Worm (Caenorhabditis elegans) whole organism, L4 larva: ENCODE measurements around the gene del-10.
A peak's percentile ranks its signal among the peaks of the same experiment; 100 is the strongest.

Source experiments
- D1046.2 ChIP-seq: fragments of 200-800 bp; sonication (Bioruptor generic); IDR thresholded peaks from 2 replicates; pipeline ENCODE4 v1.3.6; 2022; ENCODE audit warnings: missing genetic modification characterization, missing compliant biosample characterization
- F49E8.2 ChIP-seq: sonication (generic microtip); optimal IDR thresholded peaks from 2 replicates; lab custom pipeline; 2016; ENCODE audit warnings: missing compliant biosample characterization, mild to moderate bottlenecking, missing genetic modification characterization, borderline replicate concordance
- Y105C5A.15 ChIP-seq: fragments of 200-800 bp; sonication (Bioruptor generic); IDR thresholded peaks from 2 replicates; pipeline ENCODE4 v1.3.6; 2022; ENCODE audit warnings: missing genetic modification characterization, missing compliant biosample characterization
- Y48G9A.11 ChIP-seq: fragments of 200-800 bp; sonication (Bioruptor generic); IDR thresholded peaks from 2 replicates; pipeline ENCODE4 v1.3.6; 2022; ENCODE audit warnings: missing genetic modification reagents, missing genetic modification characterization, missing compliant biosample characterization
- Y5F2A.4 ChIP-seq: fragments of 200-800 bp; sonication (Bioruptor generic); optimal IDR thresholded peaks from 2 replicates; lab custom pipeline; 2018; ENCODE audit warnings: mild to moderate bottlenecking, missing genetic modification characterization, missing compliant biosample characterization
- ZK337.2 ChIP-seq: fragments of 200-800 bp; sonication (Bioruptor generic); IDR thresholded peaks from 2 replicates; pipeline ENCODE4 v1.3.6; 2022; ENCODE audit warnings: missing genetic modification reagents, missing genetic modification characterization, missing compliant biosample characterization
- ZK546.5 ChIP-seq, 2 experiments: sonication (generic microtip); optimal IDR thresholded peaks; 2 replicates each; lab custom pipeline; 2017; ENCODE audit warnings: missing biosample characterization in 2 of 2, missing genetic modification characterization in 2 of 2
- arid-1 ChIP-seq: fragments of 200-800 bp; sonication (Bioruptor generic); conservative IDR thresholded peaks from 2 replicates; pipeline ENCODE4 v1.3.6; 2022; ENCODE audit warnings: missing genetic modification reagents, missing genetic modification characterization, missing compliant biosample characterization
- attf-4 ChIP-seq: sonication (generic microtip); optimal IDR thresholded peaks from 3 replicates; lab custom pipeline; 2017; ENCODE audit warnings: missing biosample characterization, missing genetic modification characterization
- daf-12 ChIP-seq: fragments of 150-350 bp; optimal IDR thresholded peaks from 2 replicates; lab custom pipeline; 2014; ENCODE audit warnings: missing biosample characterization, missing genetic modification reagents, missing genetic modification characterization
- daf-16 ChIP-seq, 3 experiments: sonication (generic microtip); optimal IDR thresholded peaks; 2 replicates each; lab custom pipeline; 2016 to 2017; ENCODE audit warnings: missing genetic modification characterization in 3 of 3, missing genetic modification reagents in 3 of 3, mild to moderate bottlenecking in 2 of 3, missing compliant biosample characterization in 2 of 3, missing biosample characterization in 1 of 3, moderate library complexity in 1 of 3
- dmd-6 ChIP-seq: fragments of 200-800 bp; sonication (Bioruptor generic); IDR thresholded peaks from 2 replicates; pipeline ENCODE4 v1.3.6; 2022; ENCODE audit warnings: missing genetic modification reagents, missing genetic modification characterization, missing compliant biosample characterization
- dmd-8 ChIP-seq: fragments of 200-800 bp; sonication (Bioruptor generic); IDR thresholded peaks from 2 replicates; pipeline ENCODE4 v1.3.6; 2022; ENCODE audit warnings: missing genetic modification characterization, missing compliant biosample characterization
- fkh-10 ChIP-seq: fragments of 150-350 bp; optimal IDR thresholded peaks from 2 replicates; lab custom pipeline; 2014; ENCODE audit warnings: missing biosample characterization, missing genetic modification reagents, missing genetic modification characterization
- hlh-30 ChIP-seq: sonication (generic microtip); optimal IDR thresholded peaks from 2 replicates; lab custom pipeline; 2017; ENCODE audit warnings: antibody characterized with exemption, mild to moderate bottlenecking, missing genetic modification characterization, missing compliant biosample characterization; ENCODE audit not compliant: insufficient read depth
- hmg-1.1 ChIP-seq: fragments of 200-800 bp; sonication (Bioruptor generic); IDR thresholded peaks from 2 replicates; pipeline ENCODE4 v1.3.6; 2022; ENCODE audit warnings: missing genetic modification reagents, missing genetic modification characterization, missing compliant biosample characterization
- jun-1 ChIP-seq: fragments of 150-350 bp; optimal IDR thresholded peaks from 2 replicates; lab custom pipeline; 2014; ENCODE audit warnings: missing biosample characterization, missing genetic modification reagents, missing genetic modification characterization
- lim-7 ChIP-seq: fragments of 200-800 bp; sonication (Bioruptor generic); IDR thresholded peaks from 2 replicates; pipeline ENCODE4 v1.3.6; 2022; ENCODE audit warnings: missing genetic modification characterization, missing compliant biosample characterization
- lin-38 ChIP-seq: fragments of 200-800 bp; sonication (Bioruptor generic); IDR thresholded peaks from 2 replicates; pipeline ENCODE4 v1.3.6; 2022; ENCODE audit warnings: missing genetic modification reagents, missing genetic modification characterization, missing compliant biosample characterization
- lir-3 ChIP-seq: sonication (generic microtip); optimal IDR thresholded peaks from 2 replicates; lab custom pipeline; 2016; ENCODE audit warnings: mild to moderate bottlenecking, missing genetic modification characterization, missing compliant biosample characterization
- lsy-2 ChIP-seq, 2 experiments: fragments of 150-350 bp in 1 of 2; sonication (generic microtip) in 1 of 2; optimal IDR thresholded peaks; 2 replicates each; lab custom pipeline; 2014 to 2017; ENCODE audit warnings: missing biosample characterization in 2 of 2, missing genetic modification characterization in 2 of 2
- madf-5 ChIP-seq, 2 experiments: fragments of 200-800 bp; sonication (Bioruptor generic); IDR thresholded peaks; 2 replicates each; pipeline ENCODE4 v1.3.6; 2022; ENCODE audit warnings: missing compliant biosample characterization in 2 of 2, missing genetic modification characterization in 2 of 2
- mdl-1 ChIP-seq, 2 experiments: fragments of 150-350 bp in 1 of 2; sonication (generic microtip) in 1 of 2; optimal IDR thresholded peaks; 2 replicates each; lab custom pipeline; 2014 to 2017; ENCODE audit warnings: missing biosample characterization in 2 of 2, missing genetic modification characterization in 2 of 2
- mep-1 ChIP-seq: fragments of 150-350 bp; sonication (generic microtip); optimal IDR thresholded peaks from 3 replicates; lab custom pipeline; 2014; ENCODE audit warnings: missing biosample characterization, missing genetic modification characterization
- mes-2 ChIP-seq: sonication (generic microtip); optimal IDR thresholded peaks from 2 replicates; lab custom pipeline; 2016; ENCODE audit warnings: missing genotype, mild to moderate bottlenecking, missing genetic modification characterization, missing compliant biosample characterization; ENCODE audit not compliant: poor library complexity, severe bottlenecking
- mxl-3 ChIP-seq: fragments of 200-800 bp; sonication (Bioruptor generic); optimal IDR thresholded peaks from 2 replicates; lab custom pipeline; 2018; ENCODE audit warnings: mild to moderate bottlenecking, missing genetic modification characterization, missing compliant biosample characterization
- nhr-10 ChIP-seq: fragments of 150-350 bp; optimal IDR thresholded peaks from 2 replicates; lab custom pipeline; 2014; ENCODE audit warnings: missing biosample characterization, missing genetic modification characterization
- nhr-102 ChIP-seq: sonication (generic microtip); optimal IDR thresholded peaks from 2 replicates; lab custom pipeline; 2016; ENCODE audit warnings: mild to moderate bottlenecking, missing genetic modification characterization, moderate library complexity, missing compliant biosample characterization
- nhr-11 ChIP-seq: fragments of 150-350 bp; optimal IDR thresholded peaks from 2 replicates; lab custom pipeline; 2014; ENCODE audit warnings: missing biosample characterization, missing genetic modification characterization
- nhr-25 ChIP-seq: sonication (generic microtip); optimal IDR thresholded peaks from 2 replicates; lab custom pipeline; 2017; ENCODE audit warnings: missing genetic modification characterization, mild to moderate bottlenecking, missing compliant biosample characterization, antibody characterized with exemption, moderate library complexity, borderline replicate concordance; ENCODE audit not compliant: insufficient read depth
- nhr-6 ChIP-seq: fragments of 150-350 bp; optimal IDR thresholded peaks from 2 replicates; lab custom pipeline; 2014; ENCODE audit warnings: missing biosample characterization, missing genetic modification characterization
- nhr-77 ChIP-seq: fragments of 150-350 bp; optimal IDR thresholded peaks from 2 replicates; lab custom pipeline; 2014; ENCODE audit warnings: missing biosample characterization, missing genetic modification characterization
- pha-4 ChIP-seq, 2 experiments: fragments of 150-350 bp in 1 of 2; fragments of 200-800 bp in 1 of 2; sonication (Bioruptor generic) in 1 of 2; IDR thresholded peaks in 1 of 2; optimal IDR thresholded peaks in 1 of 2; 2 replicates each; pipeline versions ENCODE4 v1.3.6 to Lab custom; 2014 to 2022; ENCODE audit warnings: missing genetic modification characterization in 2 of 2, missing genetic modification reagents in 2 of 2, missing biosample characterization in 1 of 2, missing compliant biosample characterization in 1 of 2
- rbr-2 ChIP-seq: sonication (generic microtip); optimal IDR thresholded peaks from 2 replicates; lab custom pipeline; 2016; ENCODE audit warnings: missing genotype, missing genetic modification characterization, missing compliant biosample characterization
- saeg-2 ChIP-seq: fragments of 200-800 bp; sonication (Bioruptor generic); IDR thresholded peaks from 2 replicates; pipeline ENCODE4 v1.3.6; 2022; ENCODE audit warnings: missing genetic modification reagents, missing genetic modification characterization, missing compliant biosample characterization
- skn-1 ChIP-seq: fragments of 150-350 bp; optimal IDR thresholded peaks from 2 replicates; lab custom pipeline; 2014; ENCODE audit warnings: missing biosample characterization, missing genetic modification characterization
- snpc-1.2 ChIP-seq: fragments of 200-800 bp; sonication (Bioruptor generic); IDR thresholded peaks from 2 replicates; pipeline ENCODE4 v1.3.6; 2022; ENCODE audit warnings: missing genetic modification reagents, missing genetic modification characterization, missing compliant biosample characterization
- spr-3 ChIP-seq: fragments of 200-800 bp; sonication (Bioruptor generic); optimal IDR thresholded peaks from 2 replicates; lab custom pipeline; 2018; ENCODE audit warnings: mild to moderate bottlenecking, missing genetic modification characterization, missing compliant biosample characterization
- tra-1 ChIP-seq: fragments of 200-800 bp; sonication (Bioruptor generic); IDR thresholded peaks from 2 replicates; pipeline ENCODE4 v1.3.6; 2022; ENCODE audit warnings: missing genetic modification reagents, missing genetic modification characterization, missing compliant biosample characterization
- unc-130 ChIP-seq: sonication (generic microtip); optimal IDR thresholded peaks from 2 replicates; lab custom pipeline; 2016; ENCODE audit warnings: missing genetic modification reagents, missing genetic modification characterization, missing compliant biosample characterization
- zfp-2 ChIP-seq: sonication (generic microtip); optimal IDR thresholded peaks from 2 replicates; lab custom pipeline; 2016; ENCODE audit warnings: mild to moderate bottlenecking, missing genetic modification characterization, missing compliant biosample characterization
- ztf-11 ChIP-seq: fragments of 150-350 bp; optimal IDR thresholded peaks from 2 replicates; lab custom pipeline; 2014; ENCODE audit warnings: missing biosample characterization, missing genetic modification characterization
- ztf-7 ChIP-seq: fragments of 150-350 bp; optimal IDR thresholded peaks from 2 replicates; lab custom pipeline; 2014; ENCODE audit warnings: missing biosample characterization, missing genetic modification characterization

del-10 gene

DNA sequence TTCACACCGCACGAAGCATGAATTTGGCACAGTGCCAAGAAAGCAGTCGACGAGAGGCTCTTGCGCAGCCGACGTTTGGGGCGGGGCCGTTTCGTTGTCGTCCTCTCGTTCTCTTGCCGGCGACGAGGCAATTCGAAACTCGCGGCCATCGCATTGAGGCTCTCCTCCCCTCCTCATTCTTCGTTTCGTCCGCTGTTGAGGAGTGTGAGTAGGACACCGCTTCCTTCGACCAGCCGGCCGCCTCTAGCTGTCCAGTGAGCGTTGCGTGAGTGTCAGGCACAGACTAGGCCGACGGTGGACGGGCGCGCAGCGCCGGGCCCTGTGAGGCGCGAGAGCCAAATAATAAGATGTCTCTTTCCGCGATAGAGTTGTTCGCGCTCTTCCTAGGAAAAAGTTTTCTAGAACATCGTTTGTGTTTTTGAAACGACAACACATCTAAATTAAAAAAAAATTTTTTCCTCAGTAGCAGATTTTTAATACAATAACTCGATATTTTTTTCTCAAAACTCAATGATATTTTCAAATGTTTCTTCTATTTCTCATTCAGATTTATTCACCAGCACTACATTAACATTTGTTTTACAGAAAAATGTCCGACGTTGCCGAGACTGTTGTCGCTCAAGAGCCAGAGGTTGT, 10.0 kb upstream of the del-10 start, which contains the start of the genes T28D9.11 and T28D9.1 (continued):
- TF ChIP-seq daf-12 (tag; lab: Kevin White, UChicago) (no peak), lir-3 (no peak), mes-2 (tag; lab: Kevin White, UChicago) (peak; percentile 61), nhr-25 (tag; lab: Kevin White, UChicago) (no peak), skn-1 (no peak), nhr-10 (tag; lab: Kevin White, UChicago) (no peak), hlh-30 (tag; lab: Kevin White, UChicago) (peak; percentile 22), ztf-11 (tag; lab: Kevin White, UChicago) (no peak), nhr-102 (no peak), ZK546.5 (tag; optimal IDR thresholded peaks at IDR 0.05; lab: Kevin White, UChicago) (no peak), Y105C5A.15 (GFP tag; lab: Robert Waterston, UW) (no peak), lim-7 (GFP tag; lab: Robert Waterston, UW) (peak; percentile 71), jun-1 (tag; lab: Kevin White, UChicago) (no peak), pha-4 (GFP tag; IDR thresholded peaks at IDR 0.05; lab: Robert Waterston, UW) (no peak), pha-4 (tag; optimal IDR thresholded peaks at IDR 0.05; lab: Kevin White, UChicago) (no peak)

DNA sequence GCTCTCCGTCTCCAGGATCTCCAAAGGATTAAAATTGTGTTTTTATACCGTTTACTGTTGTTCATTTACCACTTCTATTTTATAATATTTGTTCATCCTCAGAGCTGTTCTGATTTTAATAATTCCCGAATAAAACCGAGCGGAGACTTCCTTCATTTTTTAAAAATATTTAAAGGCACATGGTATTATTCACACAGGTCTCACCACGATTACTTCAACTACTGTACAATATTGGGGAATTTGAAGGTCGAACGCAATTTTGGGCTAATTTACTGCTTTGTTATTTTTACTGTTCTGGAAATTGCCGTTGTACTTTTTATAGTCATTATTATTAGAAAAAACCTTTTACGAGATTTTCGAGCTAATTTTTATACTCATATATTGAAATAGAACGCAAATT, 9.3 kb upstream of the del-10 start:
- TF ChIP-seq madf-5 (GFP tag; IDR thresholded peaks at IDR 0.05; lab: Robert Waterston, UW) (0 out of 4 replicates have a peak, but pooled peaks of 1 of the 2 experiments have one; percentile 19), unc-130 (GFP tag; lab: Kevin White, UChicago) (peak; percentile 80), Y5F2A.4 (GFP tag; lab: Kevin White, UChicago) (peak; percentile 8), pha-4 (GFP tag; IDR thresholded peaks at IDR 0.05; lab: Robert Waterston, UW) (peak; percentile 60; the same call in 1 of the 2 replicates), pha-4 (tag; optimal IDR thresholded peaks at IDR 0.05; lab: Kevin White, UChicago) (no peak), saeg-2 (no peak), tra-1 (0 out of 2 replicates have a peak, but pooled peaks have one; percentile 11), Y48G9A.11 (peak; percentile 56; the same call in 1 of the 2 replicates), nhr-10 (tag; lab: Kevin White, UChicago) (no peak), F49E8.2 (peak; percentile 81), mep-1 (no peak), arid-1 (GFP tag; lab: Robert Waterston, UW) (peak; percentile 68; the same call in 1 of the 2 replicates), lin-38 (GFP tag; lab: Robert Waterston, UW) (peak; percentile 72), dmd-8 (GFP tag; lab: Robert Waterston, UW) (peak; percentile 37; the same call in 1 of the 2 replicates), snpc-1.2 (GFP tag; lab: Robert Waterston, UW) (peak; percentile 63), lim-7 (GFP tag; lab: Robert Waterston, UW) (peak; percentile 48; the same call in 1 of the 2 replicates)

DNA sequence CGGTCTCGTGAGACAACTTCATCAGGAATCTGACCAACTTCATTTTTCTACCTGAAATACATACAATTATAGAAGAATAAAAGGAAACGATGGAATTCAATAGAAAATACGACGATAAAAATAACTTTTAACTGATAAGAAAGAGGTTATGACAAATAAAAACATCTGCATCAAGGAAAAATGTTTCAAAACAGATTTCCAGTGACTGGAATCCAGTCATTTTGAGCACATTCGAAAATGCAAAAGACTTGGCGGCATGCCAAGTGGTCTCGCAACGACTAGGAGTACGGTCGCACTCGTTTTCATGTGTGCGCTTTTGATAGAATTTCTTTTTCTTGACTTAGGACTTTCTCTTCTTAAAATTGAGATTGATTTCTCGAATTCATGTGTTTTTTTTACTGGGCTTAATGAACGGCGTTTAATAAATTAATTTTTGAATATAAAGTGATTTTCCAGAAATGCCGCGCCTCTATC, 7.8 kb upstream of the del-10 start, which contains the start of the genes snr-3 and rsp-5:
TSS of gene snr-3 (minus strand) at position 51 of the 474 bp plus-strand sequence.
TSS of gene rsp-5 (plus strand) at position 455 of the 474 bp plus-strand sequence.
- TF ChIP-seq D1046.2 (GFP tag; lab: Robert Waterston, UW) (peak; percentile 98), mdl-1 (tag; optimal IDR thresholded peaks at IDR 0.05; lab: Kevin White, UChicago) (no peak), fkh-10 (GFP tag; lab: Kevin White, UChicago) (peak; percentile 7), hmg-1.1 (GFP tag; lab: Robert Waterston, UW) (peak; percentile 47; the same call in 1 of the 2 replicates), rbr-2 (tag; lab: Kevin White, UChicago) (peak; percentile 36), nhr-11 (peak; percentile 30), ZK337.2 (GFP tag; lab: Robert Waterston, UW) (no peak), snpc-1.2 (GFP tag; lab: Robert Waterston, UW) (no peak; the same call in 1 of the 2 replicates), nhr-25 (tag; lab: Kevin White, UChicago) (peak; percentile 61), spr-3 (GFP tag; lab: Kevin White, UChicago) (no peak), nhr-77 (peak; percentile 77), ztf-7 (tag; lab: Kevin White, UChicago) (peak; percentile 22), mep-1 (peak; percentile 76), nhr-6 (peak; percentile 83), arid-1 (GFP tag; lab: Robert Waterston, UW) (0 out of 2 replicates have a peak, but pooled peaks have one; percentile 50), hlh-30 (tag; lab: Kevin White, UChicago) (peak; percentile 76), mxl-3 (GFP tag; lab: Kevin White, UChicago) (no peak), zfp-2 (peak; percentile 29), attf-4 (tag; lab: Kevin White, UChicago) (no peak), lsy-2 (tag; optimal IDR thresholded peaks at IDR 0.05; lab: Kevin White, UChicago) (peak; percentile 92 to 99), daf-16 (GFP tag; optimal IDR thresholded peaks at IDR 0.05; lab: Kevin White, UChicago) (no peak), daf-16 (tag; optimal IDR thresholded peaks at IDR 0.05; lab: Kevin White, UChicago) (peak; percentile 40), dmd-6 (peak; percentile 29; the same call in 1 of the 2 replicates), daf-12 (tag; lab: Kevin White, UChicago) (no peak), unc-130 (GFP tag; lab: Kevin White, UChicago) (peak; percentile 23)
